Worm (Caenorhabditis elegans) whole organism, L4 larva: ENCODE results near the gene Y105C5B.19.

Experiments used
- Y105C5A.15 ChIP-seq: fragments of 200-800 bp; sonication (Bioruptor generic); IDR thresholded peaks from 2 replicates; pipeline ENCODE4 v1.3.6; 2022; ENCODE audit warnings: missing genetic modification characterization, missing compliant biosample characterization
- Y48G9A.11 ChIP-seq: fragments of 200-800 bp; sonication (Bioruptor generic); IDR thresholded peaks from 2 replicates; pipeline ENCODE4 v1.3.6; 2022; ENCODE audit warnings: missing genetic modification reagents, missing genetic modification characterization, missing compliant biosample characterization
- aha-1 ChIP-seq: fragments of 150-350 bp; peaks from one replicate; lab custom pipeline; 2014; ENCODE audit warnings: missing biosample characterization, missing genetic modification characterization
- ama-1 ChIP-seq: fragments of 150-350 bp; optimal IDR thresholded peaks from 2 replicates; lab custom pipeline; 2014; ENCODE audit warnings: inconsistent platforms, mixed read lengths
- ceh-20 ChIP-seq: fragments of 200-800 bp; sonication (Bioruptor generic); IDR thresholded peaks from 2 replicates; pipeline ENCODE4 v1.3.6; 2022; ENCODE audit warnings: missing genetic modification reagents, missing genetic modification characterization, missing compliant biosample characterization
- ceh-28 ChIP-seq: fragments of 150-350 bp; optimal IDR thresholded peaks from 2 replicates; lab custom pipeline; 2014; ENCODE audit warnings: missing biosample characterization, missing genetic modification reagents, missing genetic modification characterization
- ceh-82 ChIP-seq: sonication (generic microtip); optimal IDR thresholded peaks from 2 replicates; lab custom pipeline; 2017; ENCODE audit warnings: missing biosample characterization, missing genetic modification characterization
- cey-2 ChIP-seq: sonication (generic microtip); optimal IDR thresholded peaks from 3 replicates; lab custom pipeline; 2017; ENCODE audit warnings: missing genetic modification characterization, mild to moderate bottlenecking, missing compliant biosample characterization, antibody characterized with exemption, borderline replicate concordance; ENCODE audit not compliant: insufficient read depth
- daf-12 ChIP-seq: fragments of 150-350 bp; optimal IDR thresholded peaks from 2 replicates; lab custom pipeline; 2014; ENCODE audit warnings: missing biosample characterization, missing genetic modification reagents, missing genetic modification characterization
- dpl-1 ChIP-seq: fragments of 150-350 bp; optimal IDR thresholded peaks from 2 replicates; lab custom pipeline; 2014; ENCODE audit warnings: missing biosample characterization, missing genetic modification reagents, missing genetic modification characterization
- egl-27 ChIP-seq: sonication (generic microtip); optimal IDR thresholded peaks from 3 replicates; lab custom pipeline; 2017; ENCODE audit warnings: missing biosample characterization, missing genetic modification reagents, missing genetic modification characterization
- fkh-10 ChIP-seq: fragments of 150-350 bp; optimal IDR thresholded peaks from 2 replicates; lab custom pipeline; 2014; ENCODE audit warnings: missing biosample characterization, missing genetic modification reagents, missing genetic modification characterization
- fos-1 ChIP-seq: fragments of 150-350 bp; optimal IDR thresholded peaks from 2 replicates; lab custom pipeline; 2014; ENCODE audit warnings: missing biosample characterization, missing genetic modification characterization
- hif-1 ChIP-seq, 2 experiments: sonication (generic microtip); optimal IDR thresholded peaks; 2 replicates each; lab custom pipeline; 2016 to 2017; ENCODE audit warnings: missing compliant biosample characterization in 2 of 2, missing genetic modification characterization in 2 of 2, missing genetic modification reagents in 2 of 2, missing genotype in 2 of 2, mild to moderate bottlenecking in 1 of 2
- lin-13 ChIP-seq: fragments of 150-350 bp; optimal IDR thresholded peaks from 2 replicates; lab custom pipeline; 2014; ENCODE audit warnings: missing biosample characterization, missing genetic modification reagents, missing genetic modification characterization
- lin-39 ChIP-seq: fragments of 150-350 bp; optimal IDR thresholded peaks from 2 replicates; lab custom pipeline; 2014; ENCODE audit warnings: missing biosample characterization, missing genetic modification reagents, missing genetic modification characterization
- lir-3 ChIP-seq: sonication (generic microtip); optimal IDR thresholded peaks from 2 replicates; lab custom pipeline; 2016; ENCODE audit warnings: mild to moderate bottlenecking, missing genetic modification characterization, missing compliant biosample characterization
- madf-5 ChIP-seq, 2 experiments: fragments of 200-800 bp; sonication (Bioruptor generic); IDR thresholded peaks; 2 replicates each; pipeline ENCODE4 v1.3.6; 2022; ENCODE audit warnings: missing compliant biosample characterization in 2 of 2, missing genetic modification characterization in 2 of 2
- mdt-29 ChIP-seq: fragments of 200-800 bp; sonication (Bioruptor generic); IDR thresholded peaks from 2 replicates; pipeline ENCODE4 v1.3.6; 2022; ENCODE audit warnings: missing genetic modification reagents, missing genetic modification characterization, missing compliant biosample characterization
- mep-1 ChIP-seq: fragments of 150-350 bp; sonication (generic microtip); optimal IDR thresholded peaks from 3 replicates; lab custom pipeline; 2014; ENCODE audit warnings: missing biosample characterization, missing genetic modification characterization
- mxl-3 ChIP-seq: fragments of 200-800 bp; sonication (Bioruptor generic); optimal IDR thresholded peaks from 2 replicates; lab custom pipeline; 2018; ENCODE audit warnings: mild to moderate bottlenecking, missing genetic modification characterization, missing compliant biosample characterization
- nhr-10 ChIP-seq: fragments of 150-350 bp; optimal IDR thresholded peaks from 2 replicates; lab custom pipeline; 2014; ENCODE audit warnings: missing biosample characterization, missing genetic modification characterization
- nhr-11 ChIP-seq: fragments of 150-350 bp; optimal IDR thresholded peaks from 2 replicates; lab custom pipeline; 2014; ENCODE audit warnings: missing biosample characterization, missing genetic modification characterization
- nhr-237 ChIP-seq: sonication (generic microtip); optimal IDR thresholded peaks from 2 replicates; lab custom pipeline; 2017; ENCODE audit warnings: missing biosample characterization, missing genetic modification characterization
- nhr-25 ChIP-seq: sonication (generic microtip); optimal IDR thresholded peaks from 2 replicates; lab custom pipeline; 2017; ENCODE audit warnings: missing genetic modification characterization, mild to moderate bottlenecking, missing compliant biosample characterization, antibody characterized with exemption, moderate library complexity, borderline replicate concordance; ENCODE audit not compliant: insufficient read depth
- pqm-1 ChIP-seq: sonication (generic microtip); optimal IDR thresholded peaks from 2 replicates; lab custom pipeline; 2017; ENCODE audit warnings: missing biosample characterization, missing genetic modification characterization
- rbr-2 ChIP-seq: sonication (generic microtip); optimal IDR thresholded peaks from 2 replicates; lab custom pipeline; 2016; ENCODE audit warnings: missing genotype, missing genetic modification characterization, missing compliant biosample characterization
- set-16 ChIP-seq: fragments of 200-800 bp; sonication (Bioruptor generic); IDR thresholded peaks from 2 replicates; pipeline ENCODE4 v1.3.6; 2022; ENCODE audit warnings: missing genetic modification reagents, missing genetic modification characterization, missing compliant biosample characterization
- snpc-1.2 ChIP-seq: fragments of 200-800 bp; sonication (Bioruptor generic); IDR thresholded peaks from 2 replicates; pipeline ENCODE4 v1.3.6; 2022; ENCODE audit warnings: missing genetic modification reagents, missing genetic modification characterization, missing compliant biosample characterization
- tag-97 ChIP-seq: fragments of 200-800 bp; sonication (Bioruptor generic); IDR thresholded peaks from 2 replicates; pipeline ENCODE4 v1.3.6; 2022; ENCODE audit warnings: missing genetic modification characterization, missing compliant biosample characterization
- unc-39 ChIP-seq: sonication (generic microtip); optimal IDR thresholded peaks from 2 replicates; lab custom pipeline; 2017; ENCODE audit warnings: missing biosample characterization, missing genetic modification characterization
- unc-62 ChIP-seq, 3 experiments: fragments of 150-350 bp in 1 of 3; sonication (generic microtip); optimal IDR thresholded peaks in 2 of 3; peaks in 1 of 3; 1 replicate in 1 of 3; 2 replicates in 2 of 3; lab custom pipeline; 2014 to 2017; ENCODE audit warnings: missing biosample characterization in 3 of 3, missing genetic modification characterization in 3 of 3, missing genetic modification reagents in 3 of 3, missing genotype in 1 of 3
- ztf-11 ChIP-seq: fragments of 150-350 bp; optimal IDR thresholded peaks from 2 replicates; lab custom pipeline; 2014; ENCODE audit warnings: missing biosample characterization, missing genetic modification characterization
- ztf-7 ChIP-seq: fragments of 150-350 bp; optimal IDR thresholded peaks from 2 replicates; lab custom pipeline; 2014; ENCODE audit warnings: missing biosample characterization, missing genetic modification characterization

Y105C5B.19 gene

DNA sequence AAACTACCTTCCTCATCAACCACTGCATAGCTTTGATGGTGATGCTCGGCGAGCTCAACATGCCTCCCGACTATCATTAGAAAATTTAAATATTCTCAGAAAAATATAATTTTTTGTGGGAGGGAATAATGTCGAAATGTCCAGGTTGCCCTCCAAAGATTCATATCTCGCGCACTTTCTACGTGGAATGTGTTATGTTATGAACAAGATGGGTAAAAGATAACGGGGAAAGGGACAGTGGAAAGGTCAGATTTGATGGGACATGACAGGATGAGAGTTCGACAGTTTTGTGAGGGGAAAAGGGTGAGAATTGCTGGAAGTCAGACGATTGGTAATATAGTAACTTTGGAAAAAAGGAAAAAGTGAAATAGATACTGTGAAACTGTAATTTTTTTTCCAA lies 22.5 kb upstream of the Y105C5B.19 start:
- TF ChIP-seq ztf-7 (tag; lab: Kevin White, UChicago), result no peak

DNA sequence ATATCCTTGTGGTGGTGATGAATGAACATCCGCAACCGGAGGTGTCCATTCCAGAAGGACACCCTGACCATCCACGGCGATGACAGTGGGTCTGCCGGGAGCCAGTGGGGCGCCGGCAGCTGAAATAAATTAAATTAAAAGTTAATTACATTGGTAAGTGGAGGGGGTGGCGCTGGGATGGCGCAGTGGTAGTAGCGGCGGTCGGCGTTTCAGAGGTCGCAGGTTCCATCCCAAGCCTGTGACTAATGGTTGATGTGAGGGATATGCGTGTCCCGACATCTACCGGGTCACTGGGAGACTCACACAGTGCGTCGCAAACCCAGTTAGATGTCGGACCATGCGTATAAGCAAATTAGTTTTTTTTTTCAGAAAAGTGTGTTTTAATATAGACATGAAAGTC lies 21.7 kb upstream of the Y105C5B.19 start:
- no peak for TF ChIP-seq ceh-82 (tag; lab: Kevin White, UChicago)
- no peak for TF ChIP-seq dpl-1
- TF ChIP-seq snpc-1.2 (GFP tag; lab: Robert Waterston, UW), result peak; percentile 88
- no peak for TF ChIP-seq tag-97
- TF ChIP-seq lin-39 (tag; lab: Kevin White, UChicago), result no peak
- no peak for TF ChIP-seq lin-13 (GFP tag; lab: Kevin White, UChicago)
- no peak for TF ChIP-seq nhr-11 (tag; lab: Kevin White, UChicago)
- no peak for TF ChIP-seq mxl-3 (GFP tag; lab: Kevin White, UChicago)
- TF ChIP-seq ama-1 (lab: Kevin White, UChicago), result no peak
- peak; percentile 41; the same call in 1 of the 2 replicates for TF ChIP-seq set-16 (GFP tag; lab: Robert Waterston, UW)

- peak in 1 of 2 experiments; percentile 32 for TF ChIP-seq unc-62 (GFP tag; optimal IDR thresholded peaks at IDR 0.05 in 1 of 2; lab: Kevin White, UChicago)
- no peak for TF ChIP-seq unc-62 (tag; optimal IDR thresholded peaks at IDR 0.05; lab: Kevin White, UChicago)
- TF ChIP-seq fos-1, result no peak
- TF ChIP-seq mdt-29 (GFP tag; lab: Robert Waterston, UW), result no peak
- no peak for TF ChIP-seq madf-5 (GFP tag; IDR thresholded peaks at IDR 0.05; lab: Robert Waterston, UW)
- no peak for TF ChIP-seq hif-1 (tag; optimal IDR thresholded peaks at IDR 0.05; lab: Kevin White, UChicago)
Observed at ce11 chrIV:16001058-16001457, 17.3 kb upstream of the Y105C5B.19 start.

DNA sequence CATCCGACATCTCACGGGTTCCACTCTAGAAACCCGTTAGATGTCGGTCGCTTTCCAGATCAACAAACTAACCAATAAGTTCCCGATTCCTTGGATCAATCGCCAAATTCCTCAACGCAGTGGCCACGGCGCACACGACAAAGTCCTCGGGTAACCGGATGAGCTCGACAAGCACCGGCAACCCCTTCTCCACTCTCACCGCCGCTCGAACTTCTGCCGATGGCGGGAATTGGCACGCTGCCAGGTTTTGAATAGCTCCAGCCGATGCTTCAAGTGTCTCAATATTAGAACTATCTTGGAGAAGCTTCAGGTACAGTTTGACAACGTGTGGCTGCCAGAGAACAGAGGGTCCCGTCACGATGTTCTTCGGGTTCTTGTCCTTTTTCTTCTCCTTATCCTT lies 15.9 kb upstream of the Y105C5B.19 start:
- TF ChIP-seq mep-1 (tag; lab: Kevin White, UChicago) (no peak), nhr-10 (tag; lab: Kevin White, UChicago) (no peak), ceh-82 (tag; lab: Kevin White, UChicago) (no peak), egl-27 (tag; lab: Kevin White, UChicago) (no peak), Y48G9A.11 (GFP tag; lab: Robert Waterston, UW) (no peak), set-16 (GFP tag; lab: Robert Waterston, UW) (peak; percentile 64)

DNA sequence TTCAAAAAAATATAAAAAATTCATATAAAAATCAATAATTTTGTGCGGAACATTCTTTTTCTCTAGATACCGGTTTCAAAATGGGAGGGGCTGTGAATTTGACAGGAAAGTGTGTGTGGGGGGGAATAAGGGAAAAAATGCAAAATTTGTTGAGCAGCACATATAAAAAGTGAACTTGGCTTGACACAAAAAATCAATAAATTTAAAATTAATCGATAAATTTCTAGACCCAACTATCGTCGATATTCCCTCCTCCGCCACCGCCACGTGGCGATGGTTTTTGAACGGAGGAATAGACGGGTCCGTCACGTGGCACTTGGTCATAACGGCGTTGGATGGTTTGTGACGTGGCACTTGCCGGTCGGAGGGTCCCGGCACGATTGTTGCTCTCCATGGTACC lies 14.1 kb upstream of the Y105C5B.19 start:
- TF ChIP-seq rbr-2 (no peak), unc-39 (tag; lab: Kevin White, UChicago) (no peak), mep-1 (tag; lab: Kevin White, UChicago) (no peak), Y105C5A.15 (GFP tag; lab: Robert Waterston, UW) (no peak), pqm-1 (tag; lab: Kevin White, UChicago) (no peak), ceh-28 (tag; lab: Kevin White, UChicago) (peak; percentile 60), Y48G9A.11 (GFP tag; lab: Robert Waterston, UW) (no peak), lir-3 (tag; lab: Kevin White, UChicago) (no peak), dpl-1 (no peak), snpc-1.2 (GFP tag; lab: Robert Waterston, UW) (0 out of 2 replicates have a peak, but pooled peaks have one; percentile 47), nhr-237 (no peak), nhr-25 (no peak), daf-12 (tag; lab: Kevin White, UChicago) (no peak), cey-2 (no peak), ceh-20 (GFP tag; lab: Robert Waterston, UW) (no peak), lin-39 (tag; lab: Kevin White, UChicago) (no peak), fkh-10 (GFP tag; lab: Kevin White, UChicago) (no peak)

DNA sequence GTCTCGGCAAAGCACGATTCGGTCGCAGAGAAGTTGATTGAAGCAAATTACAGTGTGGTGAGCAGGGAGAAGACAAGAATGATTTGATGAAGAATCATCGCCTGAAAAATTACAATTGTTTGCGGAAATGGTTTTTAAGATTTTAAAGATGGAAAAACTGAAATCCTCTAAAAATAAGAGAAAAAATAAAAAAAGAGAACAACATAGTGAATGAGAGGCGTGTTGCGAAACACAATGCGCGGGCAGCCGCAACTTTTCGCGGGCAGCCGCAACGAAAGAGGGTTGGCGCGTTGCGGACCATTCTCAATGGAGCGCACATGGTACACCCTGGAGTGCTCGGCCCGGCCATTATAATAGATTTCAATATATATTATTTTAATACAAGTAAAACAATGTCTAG lies 10.7 kb upstream of the Y105C5B.19 start, which contains the start of gene Y105C5B.20:
Gene Y105C5B.20 (minus strand): TSS at position 101 of the 400 bp plus-strand sequence.
- peak; percentile 72 for TF ChIP-seq aha-1 (tag; lab: Kevin White, UChicago)
- no peak for TF ChIP-seq ztf-11
